Fruit fly (Drosophila melanogaster): ENCODE measurements around the gene CG3191.
A peak's percentile ranks its signal among the peaks of the same experiment; 100 is the strongest.

CG3191 gene

DNA sequence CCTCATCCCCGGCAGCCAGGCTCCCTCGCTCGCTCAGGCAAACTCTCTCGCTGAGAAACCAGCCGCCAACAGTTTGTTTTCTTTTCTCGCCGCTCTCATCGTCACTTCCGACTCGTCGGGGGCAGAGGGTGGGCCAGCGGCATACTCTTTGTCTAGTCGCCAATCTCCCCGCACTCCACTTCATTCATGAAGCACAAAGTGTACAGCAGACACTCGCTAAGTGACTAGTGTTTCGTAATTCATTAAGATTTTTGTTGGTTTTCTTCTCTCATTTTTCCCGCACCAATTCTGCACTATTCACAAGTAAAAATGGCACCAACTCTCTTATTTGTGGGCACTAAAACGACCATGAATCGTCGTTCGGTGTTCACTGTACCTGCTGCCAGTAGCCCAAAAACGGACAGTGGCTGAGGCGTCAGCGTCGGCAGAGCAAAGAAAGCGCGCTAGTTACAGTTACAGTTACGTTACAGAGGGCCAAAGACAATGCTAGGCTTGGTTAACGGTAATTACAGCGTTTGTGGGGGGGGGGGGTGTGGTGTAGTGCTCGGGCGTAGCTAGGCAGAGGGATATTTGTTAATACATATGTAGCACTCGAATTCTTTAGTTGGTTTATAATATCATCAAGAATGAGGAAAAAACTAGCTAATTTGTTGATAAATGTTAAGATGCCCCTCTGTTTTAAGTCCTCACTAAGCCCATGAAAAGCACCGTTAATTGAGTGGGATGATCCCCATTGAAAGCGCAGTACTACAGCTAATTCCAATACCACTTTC is 45.8 kb upstream of the CG3191 start (continued):
- no peak for TF ChIP-seq Dfd (GFP tag; optimal IDR thresholded peaks at IDR 0.05)
- TF ChIP-seq CG16779 (GFP tag; IDR thresholded peaks at IDR 0.05) = peak; percentile 95
- TF ChIP-seq CG1792 (GFP tag; optimal IDR thresholded peaks at IDR 0.05) = peak; percentile 98
- peak; percentile 53 to 61 for TF ChIP-seq insv (GFP tag; optimal IDR thresholded peaks at IDR 0.05)
- TF ChIP-seq odd (GFP tag; optimal IDR thresholded peaks at IDR 0.05) = peak; percentile 98
- TF ChIP-seq Spps (tag; optimal IDR thresholded peaks at IDR 0.05) = peak; percentile 94
- peak; percentile 100 for TF ChIP-seq grau (tag; optimal IDR thresholded peaks at IDR 0.05)
- peak; percentile 98 for TF ChIP-seq CG14014 (GFP tag; IDR thresholded peaks at IDR 0.05)
- TF ChIP-seq slbo (GFP tag; IDR thresholded peaks at IDR 0.05) = peak; percentile 99
- no peak for TF ChIP-seq HLH4C (GFP tag; IDR thresholded peaks at IDR 0.05; ENCODE audit: partially characterized antibody)
- TF ChIP-seq fd96Cb (tag; optimal IDR thresholded peaks at IDR 0.05) = peak; percentile 99
- peak; percentile 8 for TF ChIP-seq cg (GFP tag; optimal IDR thresholded peaks at IDR 0.05)
- TF ChIP-seq fd3F (GFP tag; optimal IDR thresholded peaks at IDR 0.05) = peak; percentile 96
- peak; percentile 98 for TF ChIP-seq CG9876 (GFP tag; optimal IDR thresholded peaks at IDR 0.05)
- peak; percentile 100 for TF ChIP-seq sens (GFP tag)
- TF ChIP-seq ac (GFP tag; optimal IDR thresholded peaks at IDR 0.05) = peak; percentile 91
- TF ChIP-seq amos (GFP tag; IDR thresholded peaks at IDR 0.05; ENCODE audit: partially characterized antibody) = no peak
- peak; percentile 99 for TF ChIP-seq CG2875 (GFP tag; optimal IDR thresholded peaks at IDR 0.05)
- TF ChIP-seq ham (GFP tag; IDR thresholded peaks at IDR 0.05) = peak; percentile 87
- TF ChIP-seq kni (GFP tag; optimal IDR thresholded peaks at IDR 0.05) = peak; percentile 91
- peak; percentile 97 for TF ChIP-seq CG10462 (GFP tag; optimal IDR thresholded peaks at IDR 0.05)
- peak; percentile 94 for TF ChIP-seq Hey (tag; optimal IDR thresholded peaks at IDR 0.05)
- peak; percentile 99 for TF ChIP-seq CG18599 (GFP tag; optimal IDR thresholded peaks at IDR 0.05)
- peak in 1 of 3 experiments; percentile 94 for TF ChIP-seq Stat92E (GFP tag; optimal IDR thresholded peaks at IDR 0.05)
- peak; percentile 98 for TF ChIP-seq zfh2 (GFP tag; optimal IDR thresholded peaks at IDR 0.05)
- TF ChIP-seq CG13894 (tag; optimal IDR thresholded peaks at IDR 0.05) = peak; percentile 95
- peak; percentile 98 for TF ChIP-seq dimm (GFP tag; IDR thresholded peaks at IDR 0.05)
- TF ChIP-seq eyg (GFP tag; optimal IDR thresholded peaks at IDR 0.05) = peak; percentile 96
- TF ChIP-seq CG4707 (GFP tag; optimal IDR thresholded peaks at IDR 0.05) = peak; percentile 97
- TF ChIP-seq CG42726 (GFP tag; IDR thresholded peaks at IDR 0.05; ENCODE audit: partially characterized antibody) = no peak
- TF ChIP-seq Hand (GFP tag; optimal IDR thresholded peaks at IDR 0.05) = peak; percentile 97
- TF ChIP-seq Trl (optimal IDR thresholded peaks at IDR 0.05) = peak; percentile 56 to 64
- TF ChIP-seq Trl (GFP tag; optimal IDR thresholded peaks at IDR 0.05) = peak; percentile 98
- peak; percentile 97 for TF ChIP-seq CG10543 (GFP tag; optimal IDR thresholded peaks at IDR 0.05)
- peak; percentile 97 for TF ChIP-seq Sox100B (GFP tag; optimal IDR thresholded peaks at IDR 0.05)
- TF ChIP-seq CG10267 (tag; optimal IDR thresholded peaks at IDR 0.05) = peak; percentile 92
- peak; percentile 98 for TF ChIP-seq CG8388 (GFP tag; optimal IDR thresholded peaks at IDR 0.05)
- TF ChIP-seq D (optimal IDR thresholded peaks at IDR 0.05) = no peak
- TF ChIP-seq D (GFP tag; optimal IDR thresholded peaks at IDR 0.05) = peak; percentile 98
- TF ChIP-seq CG4328 (GFP tag; optimal IDR thresholded peaks at IDR 0.05) = peak; percentile 89
- TF ChIP-seq Camta (GFP tag; optimal IDR thresholded peaks at IDR 0.05) = peak; percentile 98
- TF ChIP-seq CG3726 (GFP tag; IDR thresholded peaks at IDR 0.05) = peak; percentile 97
- peak; percentile 96 for TF ChIP-seq CG43689 (GFP tag; IDR thresholded peaks at IDR 0.05)
- TF ChIP-seq fd102C (GFP tag; optimal IDR thresholded peaks at IDR 0.05) = peak; percentile 89
- peak; percentile 97 for TF ChIP-seq emc (GFP tag; optimal IDR thresholded peaks at IDR 0.05)
- peak; percentile 99 for TF ChIP-seq gem (tag; optimal IDR thresholded peaks at IDR 0.05)
- peak; percentile 98 for TF ChIP-seq CG11456 (GFP tag; IDR thresholded peaks at IDR 0.05)
- TF ChIP-seq CG32767 (GFP tag; IDR thresholded peaks at IDR 0.05) = peak; percentile 98
- TF ChIP-seq CG9932 (GFP tag; IDR thresholded peaks at IDR 0.05) = peak; percentile 96

All from whole organism, embryonic.